Worm (Caenorhabditis elegans): ENCODE data around the gene ooc-3.

The ooc-3 gene

ce11 chrII:11451738-11452137 lies 43.4 kb downstream of the ooc-3 start:
- TF ChIP-seq hlh-17 (GFP tag; optimal IDR thresholded peaks at IDR 0.05; ENCODE audit: borderline replicate concordance) (no peak), nhr-20 (tag; optimal IDR thresholded peaks at IDR 0.05) (no peak), lin-35 (GFP tag; optimal IDR thresholded peaks at IDR 0.05) (no peak)

ce11 chrII:11450882-11451281 lies 44.2 kb downstream of the ooc-3 start:
- TF ChIP-seq hlh-17 (GFP tag; optimal IDR thresholded peaks at IDR 0.05; ENCODE audit: borderline replicate concordance) (no peak), efl-1 (optimal IDR thresholded peaks at IDR 0.05) (no peak), efl-1 (GFP tag; optimal IDR thresholded peaks at IDR 0.05 in 1 of 2) (peak in 1 of 2 experiments; percentile 26), dpl-1 (GFP tag; optimal IDR thresholded peaks at IDR 0.05) (no peak)

- peak; percentile 57 for TF ChIP-seq elt-2 (tag; optimal IDR thresholded peaks at IDR 0.05)
- no peak for TF ChIP-seq skn-1 (tag; optimal IDR thresholded peaks at IDR 0.05)
- no peak for TF ChIP-seq ceh-90 (tag; optimal IDR thresholded peaks at IDR 0.05)
- no peak for TF ChIP-seq sox-4 (tag; optimal IDR thresholded peaks at IDR 0.05)
- no peak for TF ChIP-seq nhr-237 (tag; optimal IDR thresholded peaks at IDR 0.05)
- TF ChIP-seq mab-9 (GFP tag; IDR thresholded peaks at IDR 0.05), result no peak
- no peak for TF ChIP-seq alr-1 (tag; optimal IDR thresholded peaks at IDR 0.05; ENCODE audit: borderline replicate concordance)
- TF ChIP-seq ceh-63 (GFP tag; optimal IDR thresholded peaks at IDR 0.05), result no peak
These were observed 46.4 kb downstream of the ooc-3 start, which contains the start of gene W02B12.1 for ce11 chrII:11448753-11449152. Gene W02B12.1 (plus strand): TSS chrII:11449021.

DNA sequence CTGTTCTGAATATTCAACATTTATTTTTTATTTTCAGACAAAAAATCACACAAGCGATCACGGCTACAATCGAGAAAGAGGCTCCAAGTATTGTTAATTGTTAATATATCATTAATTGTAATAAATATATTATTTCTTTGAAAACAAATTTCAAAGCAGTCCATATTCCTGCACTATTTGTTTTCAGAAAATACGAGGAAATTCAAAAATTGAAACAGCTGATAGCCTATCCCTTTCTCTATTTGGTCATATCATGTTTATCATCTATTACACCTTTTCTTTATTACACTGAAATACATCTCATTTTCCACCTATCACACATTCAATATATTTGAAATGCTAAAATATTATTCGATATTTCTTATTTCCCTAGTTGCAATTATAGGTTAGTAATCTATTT lies 50.1 kb downstream of the ooc-3 start, which contains the start of gene W02B12.13:
Gene W02B12.13, plus strand, starts transcription at position 301 of the 400 bp plus-strand sequence.
- no peak for TF ChIP-seq lir-3 (tag; optimal IDR thresholded peaks at IDR 0.05; ENCODE audit: poor library complexity)

ce11 chrII:11443862-11444261 lies 51.3 kb downstream of the ooc-3 start, which contains the start of gene adbp-1:
Gene adbp-1 (plus strand): TSS chrII:11444162.
- TF ChIP-seq egl-27 (tag; optimal IDR thresholded peaks at IDR 0.05) (no peak), nhr-84 (tag; optimal IDR thresholded peaks at IDR 0.05) (no peak), lsy-2 (tag; optimal IDR thresholded peaks at IDR 0.05) (no peak)

Measured in whole organism, L1 larva.